Worm (Caenorhabditis elegans): Measurements from ENCODE around the gene EGAP2.2.
A peak's percentile ranks its signal among the peaks of the same experiment; 100 is the strongest.

The EGAP2.2 gene

DNA sequence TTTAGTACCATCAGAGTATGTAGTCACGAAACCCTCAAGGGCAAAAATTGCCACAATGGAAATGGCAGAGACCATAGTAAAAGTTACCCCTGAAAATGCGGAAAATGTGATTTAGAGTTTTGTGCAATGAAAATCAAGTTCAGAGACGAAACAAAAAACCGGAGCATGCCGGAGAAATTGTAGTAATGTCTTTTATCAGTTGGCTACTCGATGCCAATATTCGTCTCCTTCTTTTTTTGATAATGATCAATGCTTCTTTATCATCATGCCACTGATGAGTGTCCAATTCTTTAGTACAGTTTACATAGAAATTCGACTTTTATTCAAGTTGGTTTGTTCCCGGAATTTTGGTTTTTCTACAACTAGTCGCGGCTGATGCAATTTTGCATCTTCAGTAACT lies 6.1 kb downstream of the EGAP2.2 start, which contains the start of gene pho-1 (continued):
- TF ChIP-seq daf-16 (GFP tag; optimal IDR thresholded peaks at IDR 0.05), result no peak
- TF ChIP-seq daf-16 (tag; optimal IDR thresholded peaks at IDR 0.05), result peak; percentile 28
- TF ChIP-seq unc-39 (tag; optimal IDR thresholded peaks at IDR 0.05), result no peak
- TF ChIP-seq nhr-6 (tag; optimal IDR thresholded peaks at IDR 0.05), result no peak
- peak; percentile 39; the same call in 1 of the 2 replicates for TF ChIP-seq dmd-6 (GFP tag; IDR thresholded peaks at IDR 0.05)
- TF ChIP-seq lin-38 (GFP tag; IDR thresholded peaks at IDR 0.05), result no peak
- TF ChIP-seq lin-13 (GFP tag; optimal IDR thresholded peaks at IDR 0.05), result no peak
- TF ChIP-seq spr-1 (tag; optimal IDR thresholded peaks at IDR 0.05), result no peak
- TF ChIP-seq nhr-76 (tag; optimal IDR thresholded peaks at IDR 0.05), result no peak
- no peak for TF ChIP-seq ZK546.5 (tag; optimal IDR thresholded peaks at IDR 0.05)
- TF ChIP-seq nhr-28 (tag; optimal IDR thresholded peaks at IDR 0.05), result peak; percentile 67
- TF ChIP-seq nhr-102 (tag; optimal IDR thresholded peaks at IDR 0.05), result no peak
- TF ChIP-seq aly-2 (tag; optimal IDR thresholded peaks at IDR 0.05), result no peak
- TF ChIP-seq sdz-12 (GFP tag; optimal IDR thresholded peaks at IDR 0.05), result no peak
- no peak for TF ChIP-seq ceh-44 (GFP tag; IDR thresholded peaks at IDR 0.05)
- no peak for TF ChIP-seq saeg-2 (GFP tag; IDR thresholded peaks at IDR 0.05)
- TF ChIP-seq egl-43 (GFP tag; IDR thresholded peaks at IDR 0.05), result no peak
- no peak for TF ChIP-seq ces-1 (GFP tag; optimal IDR thresholded peaks at IDR 0.05)
- TF ChIP-seq dve-1 (tag; optimal IDR thresholded peaks at IDR 0.05; ENCODE audit: insufficient read depth), result peak; percentile 29
- no peak for TF ChIP-seq vab-7 (GFP tag; IDR thresholded peaks at IDR 0.05)

DNA sequence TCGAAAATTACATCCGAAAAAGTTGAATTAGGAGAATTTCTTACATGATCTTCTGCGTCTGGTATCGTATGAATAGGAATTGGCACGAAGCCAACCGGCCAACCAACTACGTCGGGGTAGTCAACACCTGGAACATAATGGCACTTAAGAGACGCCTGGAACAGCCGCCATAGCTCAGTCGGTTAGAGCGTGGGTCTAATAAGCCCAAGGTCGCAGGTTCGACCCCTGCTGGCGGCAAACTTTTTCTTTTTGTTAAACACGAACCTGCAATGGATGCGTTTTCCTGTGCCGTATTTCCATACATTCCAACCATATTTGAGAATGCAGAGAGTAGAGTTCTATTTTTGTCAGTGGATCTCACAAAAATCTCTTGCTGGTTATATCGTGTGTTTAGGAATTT lies 8.0 kb downstream of the EGAP2.2 start:
- TF ChIP-seq zfp-3 (GFP tag; conservative IDR thresholded peaks at IDR 0.05), result 0 out of 2 replicates have a peak, but pooled peaks have one; percentile 46
- TF ChIP-seq nhr-77 (tag; optimal IDR thresholded peaks at IDR 0.05), result no peak
- 0 out of 2 replicates have a peak, but pooled peaks have one; percentile 25 for TF ChIP-seq arid-1 (GFP tag; conservative IDR thresholded peaks at IDR 0.05)
- TF ChIP-seq dpl-1 (GFP tag; optimal IDR thresholded peaks at IDR 0.05), result no peak
- no peak for TF ChIP-seq fkh-10 (GFP tag; optimal IDR thresholded peaks at IDR 0.05)
- peak; percentile 11 for TF ChIP-seq unc-130 (GFP tag; optimal IDR thresholded peaks at IDR 0.05)
- no peak for TF ChIP-seq hlh-30 (tag; optimal IDR thresholded peaks at IDR 0.05; ENCODE audit: insufficient read depth)
- TF ChIP-seq pha-4 (GFP tag; IDR thresholded peaks at IDR 0.05), result peak; percentile 56; the same call in 1 of the 2 replicates
- no peak for TF ChIP-seq pha-4 (tag; optimal IDR thresholded peaks at IDR 0.05)
- TF ChIP-seq snpc-4 (tag; optimal IDR thresholded peaks at IDR 0.05), result no peak
- peak; percentile 52; the same call in 1 of the 2 replicates for TF ChIP-seq tra-1 (GFP tag; IDR thresholded peaks at IDR 0.05)
- no peak for TF ChIP-seq F49E8.2 (tag; optimal IDR thresholded peaks at IDR 0.05; ENCODE audit: borderline replicate concordance)
- TF ChIP-seq dmd-8 (GFP tag; IDR thresholded peaks at IDR 0.05), result peak; percentile 73; the same call in 1 of the 2 replicates
- peak; percentile 93 for TF ChIP-seq aha-1 (tag)
- peak; percentile 72 for TF ChIP-seq egl-43 (GFP tag; IDR thresholded peaks at IDR 0.05)
- TF ChIP-seq ama-1 (optimal IDR thresholded peaks at IDR 0.05), result no peak
- peak; percentile 36 for TF ChIP-seq dve-1 (tag; optimal IDR thresholded peaks at IDR 0.05; ENCODE audit: insufficient read depth)
- peak; percentile 59 for TF ChIP-seq mes-2 (tag; optimal IDR thresholded peaks at IDR 0.05; ENCODE audit: poor library complexity, severe bottlenecking)
- no peak for TF ChIP-seq duxl-1 (tag; optimal IDR thresholded peaks at IDR 0.05; ENCODE audit: poor library complexity)
- no peak for TF ChIP-seq nhr-102 (tag; optimal IDR thresholded peaks at IDR 0.05)
- peak; percentile 58 for TF ChIP-seq Y48G9A.11 (GFP tag; IDR thresholded peaks at IDR 0.05)
- peak; percentile 45; the same call in 1 of the 2 replicates for TF ChIP-seq T26A8.4 (GFP tag; IDR thresholded peaks at IDR 0.05)
- TF ChIP-seq lsy-2 (tag; optimal IDR thresholded peaks at IDR 0.05), result no peak
- TF ChIP-seq mxl-3 (GFP tag; optimal IDR thresholded peaks at IDR 0.05), result peak; percentile 1
- no peak for TF ChIP-seq tag-97 (GFP tag; IDR thresholded peaks at IDR 0.05)
- peak in 1 of 2 experiments; percentile 66 for TF ChIP-seq unc-62 (GFP tag; optimal IDR thresholded peaks at IDR 0.05 in 1 of 2)
- TF ChIP-seq unc-62 (tag; optimal IDR thresholded peaks at IDR 0.05), result no peak
- no peak for TF ChIP-seq attf-4 (tag; optimal IDR thresholded peaks at IDR 0.05)
- peak; percentile 53 for TF ChIP-seq dmd-6 (GFP tag; IDR thresholded peaks at IDR 0.05)
- TF ChIP-seq vab-7 (GFP tag; IDR thresholded peaks at IDR 0.05), result 0 out of 2 replicates have a peak, but pooled peaks have one; percentile 53

All from whole organism, L4 larva.